Fruit fly (Drosophila melanogaster) whole organism, embryonic: Measurements from ENCODE around the gene Plzf.

ENCODE experiments used
- Aef1 ChIP-seq: fragments of 200-800 bp; sonication (Bioruptor generic); IDR thresholded peaks from 3 replicates; pipeline ENCODE4 v1.3.6; 2022; ENCODE audit warnings: missing biosample characterization, missing genetic modification characterization
- Asciz ChIP-seq: fragments of 200-800 bp; sonication (Bioruptor generic); optimal IDR thresholded peaks from 2 replicates; lab custom pipeline; 2017; ENCODE audit warnings: missing biosample characterization, mild to moderate bottlenecking, missing genetic modification characterization, missing genetic modification reagents
- BEAF-32 ChIP-seq: fragments of 200-800 bp; sonication (Bioruptor generic); optimal IDR thresholded peaks from 3 replicates; lab custom pipeline; 2017; ENCODE audit warnings: missing biosample characterization, missing genetic modification characterization, mild to moderate bottlenecking, moderate library complexity, missing genetic modification reagents
- Bdp1 ChIP-seq: fragments of 200-800 bp; sonication (Bioruptor generic); optimal IDR thresholded peaks from 3 replicates; lab custom pipeline; 2016; ENCODE audit warnings: missing biosample characterization, missing genetic modification characterization
- Bteb2 ChIP-seq: fragments of 200-800 bp; sonication (Bioruptor generic); optimal IDR thresholded peaks from 2 replicates; lab custom pipeline; 2016; ENCODE audit warnings: missing biosample characterization, missing genetic modification characterization
- CG10267 ChIP-seq: fragments of 200-800 bp; sonication (Bioruptor generic); optimal IDR thresholded peaks from 2 replicates; lab custom pipeline; 2018; ENCODE audit warnings: missing biosample characterization, mild to moderate bottlenecking, missing genetic modification characterization, moderate library complexity
- CG10565 ChIP-seq: fragments of 200-800 bp; sonication (Bioruptor generic); optimal IDR thresholded peaks from 3 replicates; lab custom pipeline; 2016; ENCODE audit warnings: missing biosample characterization, mild to moderate bottlenecking, missing genetic modification characterization
- CG11723 ChIP-seq: fragments of 200-800 bp; sonication (Bioruptor generic); optimal IDR thresholded peaks from 2 replicates; lab custom pipeline; 2017; ENCODE audit warnings: missing biosample characterization, mild to moderate bottlenecking, missing genetic modification characterization
- CG14667 ChIP-seq: fragments of 200-800 bp; sonication (Bioruptor generic); IDR thresholded peaks from 2 replicates; pipeline ENCODE4 v1.3.6; 2022; ENCODE audit warnings: missing biosample characterization, missing genetic modification characterization
- CG14710 ChIP-seq: fragments of 200-800 bp; sonication (Bioruptor generic); optimal IDR thresholded peaks from 3 replicates; lab custom pipeline; 2019; ENCODE audit warnings: missing biosample characterization, mild to moderate bottlenecking, missing genetic modification characterization, moderate library complexity
- CG15514 ChIP-seq: fragments of 200-800 bp; sonication (Bioruptor generic); optimal IDR thresholded peaks from 3 replicates; lab custom pipeline; 2017; ENCODE audit warnings: missing biosample characterization, missing genetic modification characterization, mild to moderate bottlenecking, moderate library complexity, missing genetic modification reagents
- CG1603 ChIP-seq: fragments of 200-800 bp; sonication (Bioruptor generic); optimal IDR thresholded peaks from 2 replicates; lab custom pipeline; 2019; ENCODE audit warnings: missing biosample characterization, mild to moderate bottlenecking, missing genetic modification characterization, moderate library complexity
- CG17359 ChIP-seq: fragments of 200-800 bp; sonication (Bioruptor generic); optimal IDR thresholded peaks from 3 replicates; lab custom pipeline; 2018; ENCODE audit warnings: missing biosample characterization, mild to moderate bottlenecking, missing genetic modification characterization, moderate library complexity
- CG17802 ChIP-seq: fragments of 200-800 bp; sonication (Bioruptor generic); optimal IDR thresholded peaks from 2 replicates; lab custom pipeline; 2018; ENCODE audit warnings: missing biosample characterization, mild to moderate bottlenecking, missing genetic modification characterization, moderate library complexity
- CG18476 ChIP-seq: fragments of 200-800 bp; sonication (Bioruptor generic); optimal IDR thresholded peaks from 2 replicates; lab custom pipeline; 2016; ENCODE audit warnings: missing biosample characterization, mild to moderate bottlenecking, missing genetic modification characterization
- CG2116 ChIP-seq: fragments of 200-800 bp; sonication (Bioruptor generic); optimal IDR thresholded peaks from 3 replicates; lab custom pipeline; 2018; ENCODE audit warnings: missing biosample characterization, mild to moderate bottlenecking, missing genetic modification characterization
- CG32772 ChIP-seq: fragments of 200-800 bp; sonication (Bioruptor generic); IDR thresholded peaks from 2 replicates; pipeline ENCODE4 v1.3.6; 2022; ENCODE audit warnings: missing biosample characterization, missing genetic modification characterization
- CG4360 ChIP-seq: fragments of 200-800 bp; sonication (Bioruptor generic); IDR thresholded peaks from 2 replicates; pipeline ENCODE4 v1.3.6; 2022; ENCODE audit warnings: missing biosample characterization, missing genetic modification characterization
- CG4820 ChIP-seq: fragments of 200-800 bp; sonication (Bioruptor generic); optimal IDR thresholded peaks from 3 replicates; lab custom pipeline; 2016; ENCODE audit warnings: missing biosample characterization, missing genetic modification characterization
- CG5953 ChIP-seq: fragments of 200-800 bp; sonication (Bioruptor generic); IDR thresholded peaks from 2 replicates; pipeline ENCODE4 v1.3.6; 2022; ENCODE audit warnings: missing biosample characterization, missing genetic modification characterization
- CG6272 ChIP-seq: fragments of 200-800 bp; sonication (Bioruptor generic); IDR thresholded peaks from 2 replicates; pipeline ENCODE4 v1.3.6; 2022; ENCODE audit warnings: missing biosample characterization, missing genetic modification characterization
- CG6854 ChIP-seq: fragments of 200-800 bp; sonication (Bioruptor generic); optimal IDR thresholded peaks from 3 replicates; lab custom pipeline; 2017; ENCODE audit warnings: missing biosample characterization, mild to moderate bottlenecking, missing genetic modification characterization
- CG7372 ChIP-seq: fragments of 200-800 bp; sonication (Bioruptor generic); IDR thresholded peaks from 2 replicates; pipeline ENCODE4 v1.3.6; 2022; ENCODE audit warnings: missing biosample characterization, missing genetic modification characterization
- CG8765 ChIP-seq: fragments of 200-800 bp; sonication (Bioruptor generic); IDR thresholded peaks from 2 replicates; pipeline ENCODE4 v1.3.6; 2022; ENCODE audit warnings: missing biosample characterization, missing genetic modification characterization
- CG9797 ChIP-seq: fragments of 200-800 bp; sonication (Bioruptor generic); optimal IDR thresholded peaks from 3 replicates; lab custom pipeline; 2018; ENCODE audit warnings: missing biosample characterization, mild to moderate bottlenecking, missing genetic modification characterization
- Dp ChIP-seq: fragments of 200-800 bp; sonication (Bioruptor generic); optimal IDR thresholded peaks from 2 replicates; lab custom pipeline; 2018; ENCODE audit warnings: missing biosample characterization, mild to moderate bottlenecking, missing genetic modification characterization, moderate library complexity
- E2f1 ChIP-seq: fragments of 200-800 bp; sonication (Bioruptor generic); IDR thresholded peaks from 2 replicates; pipeline ENCODE4 v1.3.6; 2022; ENCODE audit warnings: missing biosample characterization, missing genetic modification characterization
- ERR ChIP-seq: fragments of 200-800 bp; sonication (Bioruptor generic); optimal IDR thresholded peaks from 2 replicates; lab custom pipeline; 2016; ENCODE audit warnings: missing biosample characterization, missing genetic modification characterization
- HmgZ ChIP-seq: fragments of 200-800 bp; sonication (Bioruptor generic); optimal IDR thresholded peaks from 2 replicates; lab custom pipeline; 2018; ENCODE audit warnings: missing biosample characterization, mild to moderate bottlenecking, missing genetic modification characterization
- Hmr ChIP-seq: fragments of 200-800 bp; sonication (Bioruptor generic); optimal IDR thresholded peaks from 3 replicates; lab custom pipeline; 2017; ENCODE audit warnings: mild to moderate bottlenecking, missing biosample characterization, missing genetic modification reagents, missing genetic modification characterization
- MBD-R2 ChIP-seq: fragments of 200-800 bp; sonication (Bioruptor generic); IDR thresholded peaks from 2 replicates; pipeline ENCODE4 v1.3.6; 2022; ENCODE audit warnings: missing biosample characterization, missing genetic modification characterization
- Myb ChIP-seq: fragments of 200-800 bp; sonication (Bioruptor generic); optimal IDR thresholded peaks from 2 replicates; lab custom pipeline; 2016; ENCODE audit warnings: missing biosample characterization, missing genetic modification characterization
- Optix ChIP-seq: fragments of 200-800 bp; sonication (Bioruptor generic); IDR thresholded peaks from 3 replicates; pipeline ENCODE4 v1.3.6; 2022; ENCODE audit warnings: missing biosample characterization, missing genetic modification characterization
- Rfx ChIP-seq: fragments of 200-800 bp; sonication (Bioruptor generic); IDR thresholded peaks from 2 replicates; pipeline ENCODE4 v1.3.6; 2022; ENCODE audit warnings: missing biosample characterization, missing genetic modification characterization
- Sry-δ ChIP-seq: fragments of 200-800 bp; sonication (Bioruptor generic); optimal IDR thresholded peaks from 2 replicates; lab custom pipeline; 2016; ENCODE audit warnings: missing biosample characterization, missing genetic modification characterization
- ab ChIP-seq: fragments of 200-800 bp; sonication (Bioruptor generic); optimal IDR thresholded peaks from 2 replicates; lab custom pipeline; 2016; ENCODE audit warnings: missing biosample characterization, missing genetic modification characterization
- cg ChIP-seq: fragments of 200-800 bp; sonication (Bioruptor generic); optimal IDR thresholded peaks from 3 replicates; lab custom pipeline; 2019; ENCODE audit warnings: missing biosample characterization, mild to moderate bottlenecking, missing genetic modification characterization, moderate library complexity
- dimm ChIP-seq: fragments of 200-800 bp; sonication (Bioruptor generic); IDR thresholded peaks from 2 replicates; pipeline ENCODE4 v1.3.6; 2022; ENCODE audit warnings: missing biosample characterization, missing genetic modification characterization
- ems ChIP-seq: fragments of 200-800 bp; sonication (Bioruptor generic); optimal IDR thresholded peaks from 3 replicates; lab custom pipeline; 2016; ENCODE audit warnings: missing biosample characterization, missing genetic modification characterization
- en ChIP-seq: fragments of 200-800 bp; sonication (Bioruptor generic); optimal IDR thresholded peaks from 2 replicates; lab custom pipeline; 2016; ENCODE audit warnings: missing biosample characterization, missing genetic modification characterization
- ham ChIP-seq: fragments of 200-800 bp; sonication (Bioruptor generic); IDR thresholded peaks from 2 replicates; pipeline ENCODE4 v1.3.6; 2022; ENCODE audit warnings: missing biosample characterization, missing genetic modification characterization
- hb ChIP-seq: fragments of 200-800 bp; sonication (Bioruptor generic); IDR thresholded peaks from 3 replicates; pipeline ENCODE4 v1.3.6; 2022; ENCODE audit warnings: missing biosample characterization, missing genetic modification characterization; ENCODE audit not compliant: partially characterized antibody
- pros ChIP-seq: fragments of 200-800 bp; sonication (Bioruptor generic); optimal IDR thresholded peaks from 3 replicates; lab custom pipeline; 2019; ENCODE audit warnings: missing biosample characterization, mild to moderate bottlenecking, missing genetic modification characterization, moderate library complexity
- pzg ChIP-seq: fragments of 200-800 bp; sonication (Bioruptor generic); optimal IDR thresholded peaks from 3 replicates; lab custom pipeline; 2018; ENCODE audit warnings: missing biosample characterization, mild to moderate bottlenecking, missing genetic modification characterization, moderate library complexity
- rib ChIP-seq: fragments of 200-800 bp; sonication (Bioruptor generic); IDR thresholded peaks from 2 replicates; pipeline ENCODE4 v1.3.6; 2022; ENCODE audit warnings: missing biosample characterization, missing genetic modification characterization
- sd ChIP-seq: fragments of 200-800 bp; sonication (Bioruptor generic); optimal IDR thresholded peaks from 3 replicates; lab custom pipeline; 2018; ENCODE audit warnings: missing biosample characterization, mild to moderate bottlenecking, missing genetic modification characterization, moderate library complexity
- slou ChIP-seq: fragments of 200-800 bp; sonication (Bioruptor generic); optimal IDR thresholded peaks from 3 replicates; lab custom pipeline; 2016; ENCODE audit warnings: missing biosample characterization, missing genetic modification characterization
- sqz ChIP-seq: fragments of 200-800 bp; sonication (Bioruptor generic); optimal IDR thresholded peaks from 3 replicates; lab custom pipeline; 2018; ENCODE audit warnings: missing biosample characterization, mild to moderate bottlenecking, missing genetic modification characterization
- stwl ChIP-seq: fragments of 200-800 bp; sonication (Bioruptor generic); optimal IDR thresholded peaks from 3 replicates; lab custom pipeline; 2018; ENCODE audit warnings: missing biosample characterization, mild to moderate bottlenecking, missing genetic modification characterization, moderate library complexity
- vfl ChIP-seq: fragments of 200-800 bp; sonication (Bioruptor generic); optimal IDR thresholded peaks from 2 replicates; lab custom pipeline; 2016; ENCODE audit warnings: missing biosample characterization, missing genetic modification characterization
- zen ChIP-seq: fragments of 200-800 bp; sonication (Bioruptor generic); optimal IDR thresholded peaks from 3 replicates; lab custom pipeline; 2018; ENCODE audit warnings: missing biosample characterization, mild to moderate bottlenecking, missing genetic modification characterization, moderate library complexity
- zen2 ChIP-seq: fragments of 200-800 bp; sonication (Bioruptor generic); IDR thresholded peaks from 3 replicates; pipeline ENCODE4 v1.3.6; 2022; ENCODE audit warnings: missing biosample characterization, missing genetic modification characterization; ENCODE audit not compliant: partially characterized antibody

Gene Plzf

DNA sequence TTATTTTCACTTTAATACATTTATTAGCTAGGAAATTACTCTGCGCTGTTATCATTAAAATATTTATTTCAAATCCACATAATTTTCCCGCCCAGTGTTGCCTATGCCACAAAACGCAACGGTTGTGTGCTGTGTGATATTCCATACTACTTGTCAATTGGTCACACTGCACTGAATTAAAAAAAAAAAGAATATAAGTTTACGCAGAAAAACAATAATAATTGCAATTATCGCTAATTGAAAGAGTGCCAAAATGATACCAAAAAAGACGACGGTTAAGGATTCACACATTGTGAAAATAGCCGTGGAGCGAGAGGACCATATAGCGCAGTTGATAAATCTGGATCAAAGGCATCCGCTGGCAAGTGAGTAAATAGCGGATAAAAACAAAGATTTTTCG, 49.0 kb upstream of the Plzf start, which contains the start of gene Ced-12 (continued):
- no peak for TF ChIP-seq ERR
- TF ChIP-seq CG8765: no peak
- no peak for TF ChIP-seq CG10565 (GFP tag; lab: Kevin White, UChicago)
- no peak for TF ChIP-seq slou (GFP tag; lab: Kevin White, UChicago)
- no peak for TF ChIP-seq Rfx
- TF ChIP-seq Bdp1: no peak
- TF ChIP-seq CG9797 (GFP tag; lab: Kevin White, UChicago): peak; percentile 57
- peak; percentile 46 for TF ChIP-seq CG17359 (tag; lab: Kevin White, UChicago)
- TF ChIP-seq rib: no peak
- TF ChIP-seq pros (GFP tag; lab: Kevin White, UChicago): no peak
- 0 out of 2 replicates have a peak, but pooled peaks have one; percentile 19 for TF ChIP-seq CG4360 (GFP tag; lab: Robert Waterston, UW)
- peak; percentile 1 for TF ChIP-seq sd
- TF ChIP-seq ems (GFP tag; lab: Kevin White, UChicago): no peak
- no peak for TF ChIP-seq vfl
- no peak for TF ChIP-seq CG6854 (GFP tag; lab: Kevin White, UChicago)
- TF ChIP-seq CG5953: no peak
- TF ChIP-seq Dp (GFP tag; lab: Kevin White, UChicago): peak; percentile 90
- TF ChIP-seq MBD-R2 (GFP tag; lab: Robert Waterston, UW): peak; percentile 46
- TF ChIP-seq CG11723 (GFP tag; lab: Kevin White, UChicago): no peak
- no peak for TF ChIP-seq CG18476 (GFP tag; lab: Kevin White, UChicago)
- TF ChIP-seq CG10267 (tag; lab: Kevin White, UChicago): peak; percentile 69
- TF ChIP-seq CG14667 (GFP tag; lab: Robert Waterston, UW): no peak
- no peak for TF ChIP-seq CG4820
- no peak for TF ChIP-seq hb (GFP tag; lab: Robert Waterston, UW)
- TF ChIP-seq Sry-δ (GFP tag; lab: Kevin White, UChicago): peak; percentile 18
- TF ChIP-seq Myb (GFP tag; lab: Kevin White, UChicago): peak; percentile 12
- no peak for TF ChIP-seq Optix
- peak; percentile 28 for TF ChIP-seq BEAF-32 (GFP tag; lab: Kevin White, UChicago)
- no peak for TF ChIP-seq Bteb2 (GFP tag; lab: Kevin White, UChicago)
- TF ChIP-seq ham (GFP tag; lab: Robert Waterston, UW): no peak
- TF ChIP-seq CG1603 (tag; lab: Kevin White, UChicago): peak; percentile 24
- no peak for TF ChIP-seq dimm (GFP tag; lab: Robert Waterston, UW)
- TF ChIP-seq CG17802 (tag; lab: Kevin White, UChicago): no peak
- no peak for TF ChIP-seq Asciz (GFP tag; lab: Kevin White, UChicago)
- TF ChIP-seq CG32772 (GFP tag; lab: Robert Waterston, UW): peak; percentile 50; the same call in 1 of the 2 replicates
- TF ChIP-seq Hmr (GFP tag; lab: Kevin White, UChicago): no peak
- TF ChIP-seq pzg (GFP tag; lab: Kevin White, UChicago): peak; percentile 64
- peak; percentile 58 for TF ChIP-seq stwl (tag; lab: Kevin White, UChicago)
- no peak for TF ChIP-seq CG6272 (GFP tag; lab: Robert Waterston, UW)
- TF ChIP-seq en (GFP tag; lab: Kevin White, UChicago): no peak
- TF ChIP-seq Aef1 (GFP tag; lab: Robert Waterston, UW): no peak
- TF ChIP-seq E2f1 (GFP tag; lab: Robert Waterston, UW): no peak
- TF ChIP-seq HmgZ (tag; lab: Kevin White, UChicago): peak; percentile 5
- peak; percentile 85 for TF ChIP-seq sqz (GFP tag; lab: Kevin White, UChicago)
- peak; percentile 42 for TF ChIP-seq zen (tag; lab: Kevin White, UChicago)
- no peak for TF ChIP-seq ab (GFP tag; lab: Kevin White, UChicago)
- no peak for TF ChIP-seq zen2 (GFP tag; lab: Robert Waterston, UW)
- no peak for TF ChIP-seq cg (GFP tag; lab: Kevin White, UChicago)
- peak; percentile 98 for TF ChIP-seq CG14710 (tag; lab: Kevin White, UChicago)
- TF ChIP-seq CG15514: no peak
- TF ChIP-seq CG7372 (GFP tag; lab: Robert Waterston, UW): no peak
- peak; percentile 18 for TF ChIP-seq CG2116 (GFP tag; lab: Kevin White, UChicago)
